Fruit fly (Drosophila melanogaster) Kc167 (cell line): Measurements from ENCODE around the gene CG5440.

Source experiments
- Myc ChIP-seq: fragments of >200 bp; optimal IDR thresholded peaks from 2 replicates; lab custom pipeline; 2017; ENCODE audit warnings: missing external identifiers
- h ChIP-seq: fragments of >200 bp; optimal IDR thresholded peaks from 3 replicates; lab custom pipeline; 2018; ENCODE audit warnings: missing external identifiers
- psq ChIP-seq: fragments of >200 bp; optimal IDR thresholded peaks from 2 replicates; lab custom pipeline; 2017; ENCODE audit warnings: missing external identifiers

DNA sequence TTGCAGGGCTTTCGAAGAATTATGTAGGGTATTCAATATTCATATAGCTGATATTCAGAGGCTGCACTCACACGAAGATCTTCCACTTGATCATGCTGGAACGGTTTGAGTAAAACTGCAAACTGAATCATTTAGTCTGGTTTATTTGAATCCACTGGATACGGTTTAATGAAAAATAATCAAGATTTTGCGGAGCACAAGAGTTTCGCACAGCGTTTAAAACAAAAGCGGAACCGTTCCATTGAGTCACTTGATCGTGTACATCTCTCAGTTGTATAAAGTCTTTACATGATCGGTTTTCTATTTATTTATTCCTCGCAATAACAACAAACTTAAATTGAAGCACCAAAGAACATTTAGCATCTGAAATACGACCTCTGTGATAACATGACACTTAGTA is 25.8 kb downstream of the CG5440 start, which contains the start of gene CG31659:
- no peak for TF ChIP-seq Myc (lab: Kevin White, UChicago)
- TF ChIP-seq psq, result no peak
- TF ChIP-seq h (lab: Kevin White, UChicago), result no peak
